Fruit fly (Drosophila melanogaster) whole organism, wandering third instar larva: Measurements from ENCODE around the gene vrs.

Experiments
- Abd-B ChIP-seq: fragments of >200 bp; optimal IDR thresholded peaks from 2 replicates; lab custom pipeline; 2017; ENCODE audit warnings: missing biosample characterization, missing genetic modification characterization
- CrebA ChIP-seq: fragments of 200-800 bp; sonication (Bioruptor generic); optimal IDR thresholded peaks from 2 replicates; lab custom pipeline; 2016; ENCODE audit warnings: missing biosample characterization, mild to moderate bottlenecking, missing genetic modification characterization, borderline replicate concordance
- GATAd ChIP-seq: sonication (Bioruptor generic); optimal IDR thresholded peaks from 2 replicates; lab custom pipeline; 2016; ENCODE audit warnings: missing biosample characterization, missing genetic modification characterization
- Hr83 ChIP-seq: fragments of 200-300 bp; sonication (Bioruptor generic); optimal IDR thresholded peaks from 2 replicates; lab custom pipeline; 2016; ENCODE audit warnings: missing biosample characterization, mild to moderate bottlenecking, missing genetic modification characterization, moderate library complexity; ENCODE audit not compliant: poor library complexity, severe bottlenecking
- Myc ChIP-seq: fragments of >200 bp; optimal IDR thresholded peaks from 2 replicates; lab custom pipeline; 2017
- dsf ChIP-seq: sonication (Bioruptor generic); optimal IDR thresholded peaks from 2 replicates; lab custom pipeline; 2016; ENCODE audit warnings: missing biosample characterization, missing genetic modification characterization, borderline replicate concordance
- foxo ChIP-seq, 2 experiments: fragments of 200-800 bp; sonication (Bioruptor generic); optimal IDR thresholded peaks; 2 replicates in 1 of 2; 3 replicates in 1 of 2; lab custom pipeline; 2016 to 2017; ENCODE audit warnings: missing biosample characterization in 2 of 2, missing genetic modification characterization in 2 of 2
- pan ChIP-seq: fragments of >200 bp; optimal IDR thresholded peaks from 2 replicates; lab custom pipeline; 2017
- psq ChIP-seq: fragments of 200-800 bp; sonication (Bioruptor generic); optimal IDR thresholded peaks from 3 replicates; lab custom pipeline; 2017; ENCODE audit warnings: missing biosample characterization, mild to moderate bottlenecking, missing genetic modification characterization, moderate library complexity

dm6 chr3R:12405134-12405533 is 42.3 kb upstream of the vrs start:
- TF ChIP-seq Myc (no peak), Hr83 (GFP tag; lab: Kevin White, UChicago) (no peak), psq (GFP tag; lab: Kevin White, UChicago) (no peak), pan (no peak), foxo (GFP tag; optimal IDR thresholded peaks at IDR 0.05; lab: Kevin White, UChicago) (no peak), dsf (no peak), CrebA (no peak), GATAd (GFP tag; lab: Kevin White, UChicago) (no peak), Abd-B (GFP tag; lab: Kevin White, UChicago) (no peak)
